Fruit fly (Drosophila melanogaster): ENCODE data around the gene CG13933.

The CG13933 gene

dm6 chr3L:1821140-1821539 lies 46.2 kb upstream of the CG13933 start:
- no peak for TF ChIP-seq Hr39 (GFP tag; optimal IDR thresholded peaks at IDR 0.05)
- no peak for TF ChIP-seq Sox14 (GFP tag; optimal IDR thresholded peaks at IDR 0.05)
- peak; percentile 26 to 54 for TF ChIP-seq ss (GFP tag; optimal IDR thresholded peaks at IDR 0.05)
- TF ChIP-seq CG8319 (GFP tag; optimal IDR thresholded peaks at IDR 0.05), result no peak
- peak; percentile 87 for TF ChIP-seq CG1621 (tag; optimal IDR thresholded peaks at IDR 0.05)
- no peak for TF ChIP-seq CG6163 (GFP tag; IDR thresholded peaks at IDR 0.05)
- 0 out of 3 replicates have a peak, but pooled peaks have one; percentile 21 for TF ChIP-seq eg (GFP tag; IDR thresholded peaks at IDR 0.05)
- TF ChIP-seq dsx (GFP tag; optimal IDR thresholded peaks at IDR 0.05; ENCODE audit: poor library complexity, severe bottlenecking), result peak; percentile 9

DNA sequence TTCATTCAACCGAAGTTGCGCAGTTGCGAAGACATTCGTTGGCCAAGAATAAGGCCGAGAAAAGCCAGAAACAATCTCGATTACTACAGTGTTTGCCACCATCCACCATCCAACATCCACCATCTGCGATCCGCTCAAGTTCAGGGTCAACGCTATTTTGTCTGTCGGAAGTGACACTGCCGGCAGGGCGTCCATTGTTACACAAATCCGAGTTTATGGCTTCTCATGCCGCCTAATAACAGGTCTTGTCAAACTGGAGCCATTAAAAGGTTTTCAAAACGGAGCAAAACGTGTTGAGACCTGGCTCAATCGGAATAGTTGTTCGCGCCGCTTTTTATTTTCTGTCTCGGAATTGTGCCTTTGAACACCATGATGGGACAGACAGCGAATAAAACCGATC lies 43.9 kb upstream of the CG13933 start:
- TF ChIP-seq svp (GFP tag), result peak; percentile 11
- TF ChIP-seq CG1621 (tag; optimal IDR thresholded peaks at IDR 0.05), result peak; percentile 1
- no peak for TF ChIP-seq Ets21C (GFP tag; optimal IDR thresholded peaks at IDR 0.05)
- TF ChIP-seq dsx (GFP tag; optimal IDR thresholded peaks at IDR 0.05; ENCODE audit: poor library complexity, severe bottlenecking), result peak; percentile 59

dm6 chr3L:1817405-1817804 lies 42.5 kb upstream of the CG13933 start:
- TF ChIP-seq Gug (GFP tag; IDR thresholded peaks at IDR 0.05), result no peak
- no peak for TF ChIP-seq dac (GFP tag; optimal IDR thresholded peaks at IDR 0.05)
- TF ChIP-seq dsx (GFP tag; optimal IDR thresholded peaks at IDR 0.05; ENCODE audit: poor library complexity, severe bottlenecking), result no peak
- no peak for TF ChIP-seq CG31627 (GFP tag; optimal IDR thresholded peaks at IDR 0.05)
- no peak for TF ChIP-seq CG10669 (GFP tag; optimal IDR thresholded peaks at IDR 0.05)
- no peak for TF ChIP-seq esn (GFP tag; optimal IDR thresholded peaks at IDR 0.05)
- TF ChIP-seq fkh (GFP tag; optimal IDR thresholded peaks at IDR 0.05), result no peak
- TF ChIP-seq fd59A (GFP tag; optimal IDR thresholded peaks at IDR 0.05), result no peak

DNA sequence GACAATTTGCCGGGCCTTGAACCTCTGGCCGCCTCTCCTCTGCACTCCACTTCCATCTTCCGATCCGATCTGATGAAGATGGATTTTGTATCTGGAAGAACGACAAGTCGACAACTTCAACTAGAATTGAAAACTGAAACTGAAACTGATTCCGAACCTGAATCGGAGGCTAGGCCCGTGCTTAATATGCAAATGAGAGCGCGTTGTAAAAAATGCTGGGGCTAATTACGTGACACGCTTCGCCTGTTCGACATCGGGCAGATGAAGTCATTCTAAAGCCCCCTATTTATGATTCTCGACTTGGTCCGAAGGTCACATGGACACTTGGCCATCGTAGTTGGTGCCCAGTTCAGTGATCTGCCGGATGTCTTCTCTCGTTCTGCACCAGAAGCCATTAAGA lies 41.7 kb upstream of the CG13933 start:
- no peak for TF ChIP-seq CG1621 (tag; optimal IDR thresholded peaks at IDR 0.05)
- no peak for TF ChIP-seq spab (GFP tag; optimal IDR thresholded peaks at IDR 0.05)
- no peak for TF ChIP-seq Sox14 (GFP tag; optimal IDR thresholded peaks at IDR 0.05)
- no peak for TF ChIP-seq Lpt (GFP tag; optimal IDR thresholded peaks at IDR 0.05)
- TF ChIP-seq Eip93F (GFP tag; optimal IDR thresholded peaks at IDR 0.05), result no peak
- no peak for TF ChIP-seq Met (GFP tag; optimal IDR thresholded peaks at IDR 0.05)
- TF ChIP-seq fd59A (GFP tag; optimal IDR thresholded peaks at IDR 0.05), result no peak
- no peak for TF ChIP-seq dac (GFP tag; optimal IDR thresholded peaks at IDR 0.05)
- TF ChIP-seq Eip75B (GFP tag; optimal IDR thresholded peaks at IDR 0.05), result no peak
- no peak for TF ChIP-seq svp (GFP tag)
- TF ChIP-seq cyc (GFP tag; optimal IDR thresholded peaks at IDR 0.05), result no peak
- TF ChIP-seq CG6276 (GFP tag; optimal IDR thresholded peaks at IDR 0.05), result no peak
- no peak for TF ChIP-seq Hr39 (GFP tag; optimal IDR thresholded peaks at IDR 0.05)
- no peak for TF ChIP-seq CG6163 (GFP tag; IDR thresholded peaks at IDR 0.05)
- TF ChIP-seq net (GFP tag; optimal IDR thresholded peaks at IDR 0.05), result no peak
- no peak for TF ChIP-seq Hr38 (GFP tag; optimal IDR thresholded peaks at IDR 0.05)
- no peak for TF ChIP-seq Gug (GFP tag; IDR thresholded peaks at IDR 0.05)
- no peak for TF ChIP-seq CG31627 (GFP tag; optimal IDR thresholded peaks at IDR 0.05)

dm6 chr3L:1810288-1810687 lies 35.3 kb upstream of the CG13933 start, which contains the start of gene GV1:
Gene GV1 (plus strand): TSS chr3L:1810588.
- TF ChIP-seq CG6808 (GFP tag; optimal IDR thresholded peaks at IDR 0.05), result peak; percentile 95
- peak; percentile 59 for TF ChIP-seq CG3032 (tag; optimal IDR thresholded peaks at IDR 0.05)
- peak; percentile 24 for TF ChIP-seq CG6792 (GFP tag; optimal IDR thresholded peaks at IDR 0.05)
- TF ChIP-seq Blimp-1 (GFP tag; optimal IDR thresholded peaks at IDR 0.05), result peak; percentile 82
- peak; percentile 0 for TF ChIP-seq Sox14 (GFP tag; optimal IDR thresholded peaks at IDR 0.05)
- no peak for TF ChIP-seq achi (GFP tag; optimal IDR thresholded peaks at IDR 0.05)
- peak; percentile 43 for TF ChIP-seq Met (GFP tag; optimal IDR thresholded peaks at IDR 0.05)
- TF ChIP-seq svp (GFP tag), result no peak
- peak; percentile 18 for TF ChIP-seq Hr4 (GFP tag; optimal IDR thresholded peaks at IDR 0.05)
- TF ChIP-seq CG6163 (GFP tag; IDR thresholded peaks at IDR 0.05), result peak; percentile 90
- no peak for TF ChIP-seq topi (GFP tag; optimal IDR thresholded peaks at IDR 0.05)
- no peak for TF ChIP-seq CG10631 (GFP tag; optimal IDR thresholded peaks at IDR 0.05)
- no peak for TF ChIP-seq Smox (GFP tag; optimal IDR thresholded peaks at IDR 0.05)
- peak; percentile 97 for TF ChIP-seq CG9139 (GFP tag; optimal IDR thresholded peaks at IDR 0.05)
- TF ChIP-seq fkh (GFP tag; optimal IDR thresholded peaks at IDR 0.05), result no peak
- no peak for TF ChIP-seq OdsH (GFP tag; optimal IDR thresholded peaks at IDR 0.05)
- peak; percentile 90 for TF ChIP-seq CG16779 (tag; optimal IDR thresholded peaks at IDR 0.05)
- peak; percentile 36 for TF ChIP-seq CG34406 (GFP tag; optimal IDR thresholded peaks at IDR 0.05)
- TF ChIP-seq CG32006 (GFP tag; optimal IDR thresholded peaks at IDR 0.05), result peak; percentile 47
- peak; percentile 86 for TF ChIP-seq CG8119 (GFP tag; IDR thresholded peaks at IDR 0.05)
- peak; percentile 37 for TF ChIP-seq Sox102F (GFP tag; optimal IDR thresholded peaks at IDR 0.05)
- peak; percentile 87 for TF ChIP-seq spab (GFP tag; optimal IDR thresholded peaks at IDR 0.05)
- peak; percentile 28 for TF ChIP-seq CG8632 (GFP tag; optimal IDR thresholded peaks at IDR 0.05)
- TF ChIP-seq CG31627 (GFP tag; optimal IDR thresholded peaks at IDR 0.05), result no peak
